Fruit fly (Drosophila melanogaster): Measurements from ENCODE around the gene Ir7c.

The Ir7c gene

DNA sequence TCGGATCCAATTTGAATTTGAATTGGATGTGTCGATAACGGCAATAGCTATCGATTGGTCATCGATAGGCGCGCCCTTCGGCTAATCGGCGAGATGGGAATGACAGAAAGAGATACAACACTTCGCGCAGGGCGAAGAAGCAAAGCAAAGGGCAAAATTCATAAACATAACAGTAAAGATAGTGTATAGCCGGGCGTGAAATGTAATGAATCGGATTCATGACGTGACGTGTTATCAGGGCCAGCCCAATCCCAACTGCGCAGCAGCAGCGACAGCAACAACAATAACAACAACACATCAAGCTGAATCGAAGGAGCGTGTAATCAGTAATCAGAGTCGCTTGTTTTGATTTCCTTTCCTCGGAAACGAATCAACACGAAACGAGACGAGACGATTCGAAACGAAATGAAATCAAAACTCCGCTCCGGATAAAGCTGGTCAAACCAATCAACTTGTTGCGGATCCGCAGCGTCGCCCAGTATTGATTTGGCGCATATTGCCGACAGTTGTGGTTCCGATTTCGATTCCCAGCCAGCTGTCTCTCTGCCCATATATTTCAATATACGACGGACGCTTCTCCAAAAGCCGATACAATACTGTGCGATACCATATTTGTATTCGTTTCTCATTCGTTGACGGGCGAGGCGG is 37.9 kb downstream of the Ir7c start, which contains the start of gene snz (continued):
- TF ChIP-seq tup (GFP tag; optimal IDR thresholded peaks at IDR 0.05) (no peak), CG14014 (GFP tag; IDR thresholded peaks at IDR 0.05) (no peak), CG1603 (tag; optimal IDR thresholded peaks at IDR 0.05) (no peak), nau (GFP tag; optimal IDR thresholded peaks at IDR 0.05) (no peak), Ada2b (GFP tag; IDR thresholded peaks at IDR 0.05) (no peak), fu2 (GFP tag; optimal IDR thresholded peaks at IDR 0.05) (no peak), zfh2 (GFP tag; optimal IDR thresholded peaks at IDR 0.05) (no peak), dysf (GFP tag; IDR thresholded peaks at IDR 0.05) (no peak), exex (tag; optimal IDR thresholded peaks at IDR 0.05) (peak; percentile 68), CG13123 (GFP tag; optimal IDR thresholded peaks at IDR 0.05) (no peak), CG17568 (GFP tag; optimal IDR thresholded peaks at IDR 0.05) (no peak), CG16813 (GFP tag; IDR thresholded peaks at IDR 0.05; ENCODE audit: partially characterized antibody) (peak; percentile 71), CG10267 (tag; optimal IDR thresholded peaks at IDR 0.05) (peak; percentile 22), CG34224 (GFP tag; IDR thresholded peaks at IDR 0.05; ENCODE audit: partially characterized antibody) (peak; percentile 76), CTCF (GFP tag; optimal IDR thresholded peaks at IDR 0.05) (no peak), CG13624 (GFP tag; optimal IDR thresholded peaks at IDR 0.05) (peak; percentile 47), fd96Cb (tag; optimal IDR thresholded peaks at IDR 0.05) (no peak), NC2β (GFP tag; optimal IDR thresholded peaks at IDR 0.05) (no peak), peb (GFP tag; IDR thresholded peaks at IDR 0.05) (no peak), amos (GFP tag; IDR thresholded peaks at IDR 0.05; ENCODE audit: partially characterized antibody) (peak; percentile 78; the same call in 1 of the 2 replicates), Rx (GFP tag; IDR thresholded peaks at IDR 0.05) (no peak), CG17186 (GFP tag; optimal IDR thresholded peaks at IDR 0.05) (peak; percentile 51), Sry-δ (GFP tag; optimal IDR thresholded peaks at IDR 0.05) (peak; percentile 74), Oaz (GFP tag; IDR thresholded peaks at IDR 0.05) (no peak), CG2678 (tag; optimal IDR thresholded peaks at IDR 0.05) (no peak), D19B (GFP tag; optimal IDR thresholded peaks at IDR 0.05) (no peak), Sin3A (optimal IDR thresholded peaks at IDR 0.05) (peak; percentile 8), gro (GFP tag; optimal IDR thresholded peaks at IDR 0.05) (no peak), onecut (GFP tag; IDR thresholded peaks at IDR 0.05) (peak; percentile 85), Nf-YC (tag; optimal IDR thresholded peaks at IDR 0.05) (peak; percentile 50), pzg (GFP tag; optimal IDR thresholded peaks at IDR 0.05) (peak; percentile 57), Mrtf (GFP tag; IDR thresholded peaks at IDR 0.05) (no peak), CG10366 (GFP tag; IDR thresholded peaks at IDR 0.05) (no peak), her (GFP tag; optimal IDR thresholded peaks at IDR 0.05) (no peak), Adf1 (GFP tag; IDR thresholded peaks at IDR 0.05) (peak; percentile 89), trem (tag; optimal IDR thresholded peaks at IDR 0.05) (peak; percentile 1), Opbp (GFP tag; IDR thresholded peaks at IDR 0.05; ENCODE audit: partially characterized antibody) (peak; percentile 74; the same call in 2 of the 3 replicates), HLH4C (GFP tag; IDR thresholded peaks at IDR 0.05; ENCODE audit: partially characterized antibody) (peak; percentile 86), CG10543 (GFP tag; optimal IDR thresholded peaks at IDR 0.05) (peak; percentile 50)

DNA sequence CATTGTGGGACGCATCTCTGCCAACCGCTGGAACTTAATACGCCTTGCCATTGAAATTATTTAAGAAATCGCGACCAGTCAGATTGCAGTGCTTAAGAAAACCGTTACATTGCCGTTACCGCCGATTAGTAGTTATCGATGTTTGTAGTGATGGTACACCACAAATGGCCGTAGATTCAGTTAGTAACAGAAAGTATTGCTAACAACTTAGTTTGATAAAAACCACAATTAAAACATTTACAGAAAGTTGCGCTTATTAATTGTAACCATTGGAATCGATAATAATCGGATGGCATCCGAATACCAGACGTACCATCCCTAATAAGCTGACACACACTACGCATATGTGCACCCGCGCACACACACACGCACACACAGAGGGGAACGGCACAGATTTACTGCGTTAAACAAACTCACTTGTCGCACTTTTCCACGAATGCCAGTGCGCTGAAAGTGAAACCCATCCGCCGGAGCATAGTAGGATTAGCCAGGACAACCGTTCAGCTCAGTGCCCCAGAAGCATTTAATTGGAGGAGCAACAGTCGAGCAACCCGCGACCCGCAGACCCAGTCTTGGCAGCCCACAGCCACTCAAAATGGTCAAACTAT is 46.0 kb downstream of the Ir7c start, which contains the start of the genes hdm and Ykt6:
Gene hdm, minus strand, starts transcription at position 51 of the 608 bp plus-strand sequence.
Gene Ykt6, plus strand, starts transcription at position 329 of the 608 bp plus-strand sequence.
- TF ChIP-seq her (GFP tag; optimal IDR thresholded peaks at IDR 0.05) (peak; percentile 87), tx (GFP tag; optimal IDR thresholded peaks at IDR 0.05) (peak; percentile 74), cg (GFP tag; optimal IDR thresholded peaks at IDR 0.05) (peak; percentile 82), wor (GFP tag; IDR thresholded peaks at IDR 0.05) (peak; percentile 62), Ada2b (GFP tag; IDR thresholded peaks at IDR 0.05) (peak; percentile 69), CG10209 (GFP tag; optimal IDR thresholded peaks at IDR 0.05) (peak; percentile 75), CG3281 (GFP tag; optimal IDR thresholded peaks at IDR 0.05) (peak; percentile 64), crol (GFP tag; IDR thresholded peaks at IDR 0.05) (peak; percentile 57; the same call in 1 of the 2 replicates), Mes4 (GFP tag; optimal IDR thresholded peaks at IDR 0.05) (peak; percentile 61), dimm (GFP tag; IDR thresholded peaks at IDR 0.05) (no peak), Hmr (GFP tag; optimal IDR thresholded peaks at IDR 0.05) (no peak), CG9437 (GFP tag; optimal IDR thresholded peaks at IDR 0.05) (peak; percentile 39), Usf (GFP tag; optimal IDR thresholded peaks at IDR 0.05) (peak; percentile 27), gsb-n (tag; optimal IDR thresholded peaks at IDR 0.05) (peak; percentile 51)

Data from whole organism, embryonic.